Fruit fly (Drosophila melanogaster) whole organism, prepupa: ENCODE measurements around the gene CG7289.

Experiments
- CG10669 ChIP-seq: fragments of 200-800 bp; sonication (Bioruptor generic); optimal IDR thresholded peaks from 3 replicates; lab custom pipeline; 2018; ENCODE audit warnings: missing biosample characterization, mild to moderate bottlenecking, missing genetic modification characterization, moderate library complexity
- CG11762 ChIP-seq: fragments of 200-800 bp; sonication (Bioruptor generic); optimal IDR thresholded peaks from 3 replicates; lab custom pipeline; 2016; ENCODE audit warnings: missing biosample characterization, missing genetic modification characterization; ENCODE audit not compliant: insufficient read depth
- CG11902 ChIP-seq: fragments of 200-800 bp; sonication (Bioruptor generic); optimal IDR thresholded peaks from 3 replicates; lab custom pipeline; 2016; ENCODE audit warnings: missing biosample characterization, missing genetic modification characterization
- CG1621 ChIP-seq: fragments of 200-800 bp; sonication (Bioruptor generic); optimal IDR thresholded peaks from 3 replicates; lab custom pipeline; 2018; ENCODE audit warnings: missing biosample characterization, mild to moderate bottlenecking, missing genetic modification characterization
- CG16779 ChIP-seq: fragments of 200-800 bp; sonication (Bioruptor generic); optimal IDR thresholded peaks from 3 replicates; lab custom pipeline; 2017; ENCODE audit warnings: missing biosample characterization, mild to moderate bottlenecking, missing genetic modification characterization
- CG3032 ChIP-seq: fragments of 200-800 bp; optimal IDR thresholded peaks from 2 replicates; lab custom pipeline; 2019; ENCODE audit warnings: missing biosample characterization, mild to moderate bottlenecking, missing genetic modification characterization, moderate library complexity
- CG31627 ChIP-seq: fragments of 200-800 bp; sonication (Bioruptor generic); optimal IDR thresholded peaks from 3 replicates; lab custom pipeline; 2016; ENCODE audit warnings: missing biosample characterization, missing genetic modification characterization
- CG32006 ChIP-seq: fragments of 200-800 bp; sonication (Bioruptor generic); optimal IDR thresholded peaks from 3 replicates; lab custom pipeline; 2017; ENCODE audit warnings: missing biosample characterization, mild to moderate bottlenecking, missing genetic modification characterization
- CG34406 ChIP-seq: fragments of 200-800 bp; sonication (Bioruptor generic); optimal IDR thresholded peaks from 3 replicates; lab custom pipeline; 2016; ENCODE audit warnings: missing biosample characterization, missing genetic modification characterization
- CG3919 ChIP-seq: fragments of 200-800 bp; sonication (Bioruptor generic); optimal IDR thresholded peaks from 3 replicates; lab custom pipeline; 2016; ENCODE audit warnings: missing biosample characterization, missing genetic modification characterization
- CG4318 ChIP-seq: fragments of 200-800 bp; sonication (Bioruptor generic); optimal IDR thresholded peaks from 3 replicates; lab custom pipeline; 2017; ENCODE audit warnings: missing biosample characterization, mild to moderate bottlenecking, missing genetic modification characterization
- CG6163 ChIP-seq: fragments of 200-800 bp; sonication (Bioruptor generic); IDR thresholded peaks from 3 replicates; pipeline ENCODE4 v1.3.6; 2022; ENCODE audit warnings: missing biosample characterization, missing genetic modification characterization
- CG6276 ChIP-seq: fragments of 200-800 bp; sonication (Bioruptor generic); optimal IDR thresholded peaks from 2 replicates; lab custom pipeline; 2017; ENCODE audit warnings: missing biosample characterization, mild to moderate bottlenecking, missing genetic modification characterization
- CG6792 ChIP-seq: fragments of 200-800 bp; sonication (Bioruptor generic); optimal IDR thresholded peaks from 3 replicates; lab custom pipeline; 2016; ENCODE audit warnings: missing biosample characterization, missing genetic modification characterization
- CG6808 ChIP-seq: fragments of 200-800 bp; sonication (Bioruptor generic); optimal IDR thresholded peaks from 3 replicates; lab custom pipeline; 2017; ENCODE audit warnings: missing biosample characterization, missing genetic modification characterization, mild to moderate bottlenecking, moderate library complexity, missing genetic modification reagents
- CG8119 ChIP-seq: fragments of 200-800 bp; sonication (Bioruptor generic); IDR thresholded peaks from 3 replicates; pipeline ENCODE4 v1.3.6; 2022; ENCODE audit warnings: missing biosample characterization, missing genetic modification characterization
- CG8632 ChIP-seq: fragments of 200-800 bp; sonication (Bioruptor generic); optimal IDR thresholded peaks from 3 replicates; lab custom pipeline; 2016; ENCODE audit warnings: missing biosample characterization, missing genetic modification characterization
- Eip78C ChIP-seq: fragments of 200-800 bp; sonication (Bioruptor generic); peaks from one replicate; lab custom pipeline; 2016; ENCODE audit warnings: missing biosample characterization, missing genetic modification characterization
- Eip93F ChIP-seq: fragments of 200-800 bp; sonication (Bioruptor generic); optimal IDR thresholded peaks from 2 replicates; lab custom pipeline; 2016; ENCODE audit warnings: missing biosample characterization, mild to moderate bottlenecking, missing genetic modification characterization
- Ets21C ChIP-seq: fragments of 200-800 bp; sonication (Bioruptor generic); optimal IDR thresholded peaks from 3 replicates; lab custom pipeline; 2016; ENCODE audit warnings: missing biosample characterization, missing genetic modification characterization
- Ets96B ChIP-seq: fragments of 200-800 bp; optimal IDR thresholded peaks from 2 replicates; lab custom pipeline; 2019; ENCODE audit warnings: missing biosample characterization, mild to moderate bottlenecking, missing genetic modification characterization, moderate library complexity
- Gug ChIP-seq: fragments of 200-800 bp; sonication (Bioruptor generic); IDR thresholded peaks from 2 replicates; pipeline ENCODE4 v1.3.6; 2022; ENCODE audit warnings: missing biosample characterization, missing genetic modification characterization
- Hr38 ChIP-seq: sonication (Bioruptor generic); optimal IDR thresholded peaks from 2 replicates; lab custom pipeline; 2016; ENCODE audit warnings: missing biosample characterization, missing genetic modification characterization
- Hr39 ChIP-seq: fragments of 200-800 bp; sonication (Bioruptor generic); optimal IDR thresholded peaks from 2 replicates; lab custom pipeline; 2016; ENCODE audit warnings: missing biosample characterization, missing genetic modification characterization
- Hr4 ChIP-seq: fragments of 200-800 bp; sonication (Bioruptor generic); optimal IDR thresholded peaks from 3 replicates; lab custom pipeline; 2016; ENCODE audit warnings: missing biosample characterization, missing genetic modification characterization
- Met ChIP-seq: fragments of 200-800 bp; sonication (Bioruptor generic); optimal IDR thresholded peaks from 3 replicates; lab custom pipeline; 2016; ENCODE audit warnings: missing biosample characterization, missing genetic modification characterization
- Smox ChIP-seq: fragments of 200-800 bp; sonication (Bioruptor generic); optimal IDR thresholded peaks from 3 replicates; lab custom pipeline; 2016; ENCODE audit warnings: missing biosample characterization, missing genetic modification characterization
- Sox102F ChIP-seq: fragments of 200-800 bp; sonication (Bioruptor generic); optimal IDR thresholded peaks from 2 replicates; lab custom pipeline; 2016; ENCODE audit warnings: missing biosample characterization, mild to moderate bottlenecking, missing genetic modification characterization
- Sox14 ChIP-seq: fragments of 200-800 bp; sonication (Bioruptor generic); optimal IDR thresholded peaks from 3 replicates; lab custom pipeline; 2016; ENCODE audit warnings: missing biosample characterization, missing genetic modification characterization
- Sox15 ChIP-seq: fragments of 200-800 bp; sonication (Bioruptor generic); optimal IDR thresholded peaks from 3 replicates; lab custom pipeline; 2016; ENCODE audit warnings: missing biosample characterization, missing genetic modification characterization
- achi ChIP-seq: fragments of 200-800 bp; sonication (Bioruptor generic); optimal IDR thresholded peaks from 3 replicates; lab custom pipeline; 2016; ENCODE audit warnings: missing biosample characterization, missing genetic modification characterization
- cyc ChIP-seq: fragments of 200-800 bp; sonication (Bioruptor generic); optimal IDR thresholded peaks from 3 replicates; lab custom pipeline; 2016; ENCODE audit warnings: missing biosample characterization, missing genetic modification characterization
- dsx ChIP-seq: fragments of 200-800 bp; optimal IDR thresholded peaks from 3 replicates; lab custom pipeline; 2019; ENCODE audit warnings: missing biosample characterization, mild to moderate bottlenecking, missing genetic modification characterization, moderate library complexity; ENCODE audit not compliant: poor library complexity, severe bottlenecking
- eg ChIP-seq: fragments of 200-800 bp; sonication (Bioruptor generic); IDR thresholded peaks from 3 replicates; pipeline ENCODE4 v1.3.6; 2022; ENCODE audit warnings: missing biosample characterization, missing genetic modification characterization
- esn ChIP-seq: fragments of 200-800 bp; sonication (Bioruptor generic); optimal IDR thresholded peaks from 2 replicates; lab custom pipeline; 2016; ENCODE audit warnings: missing biosample characterization, mild to moderate bottlenecking, missing genetic modification characterization, moderate library complexity
- fd59A ChIP-seq: fragments of 200-800 bp; sonication (Bioruptor generic); optimal IDR thresholded peaks from 2 replicates; lab custom pipeline; 2017; ENCODE audit warnings: missing biosample characterization, mild to moderate bottlenecking, missing genetic modification characterization, missing genetic modification reagents
- fd85E ChIP-seq: fragments of 200-800 bp; sonication (Bioruptor generic); optimal IDR thresholded peaks from 3 replicates; lab custom pipeline; 2016; ENCODE audit warnings: missing biosample characterization, missing genetic modification characterization
- fkh ChIP-seq: fragments of 200-800 bp; sonication (Bioruptor generic); optimal IDR thresholded peaks from 3 replicates; lab custom pipeline; 2017; ENCODE audit warnings: missing biosample characterization, mild to moderate bottlenecking, missing genetic modification characterization, moderate library complexity
- lz ChIP-seq: fragments of 200-800 bp; sonication (Bioruptor generic); optimal IDR thresholded peaks from 3 replicates; lab custom pipeline; 2016; ENCODE audit warnings: missing biosample characterization, missing genetic modification characterization
- pdm3 ChIP-seq: fragments of 200-800 bp; sonication (Bioruptor generic); optimal IDR thresholded peaks from 3 replicates; lab custom pipeline; 2016; ENCODE audit warnings: missing biosample characterization, missing genetic modification characterization
- salr ChIP-seq, 2 experiments: fragments of 200-800 bp; sonication (Bioruptor generic); optimal IDR thresholded peaks; 3 replicates each; lab custom pipeline; 2016 to 2018; ENCODE audit warnings: missing biosample characterization in 2 of 2, missing genetic modification characterization in 2 of 2, mild to moderate bottlenecking in 1 of 2
- spab ChIP-seq: fragments of 200-800 bp; sonication (Bioruptor generic); optimal IDR thresholded peaks from 2 replicates; lab custom pipeline; 2017; ENCODE audit warnings: missing biosample characterization, mild to moderate bottlenecking, missing genetic modification characterization, missing genetic modification reagents
- ss ChIP-seq, 2 experiments: fragments of 200-800 bp; sonication (Bioruptor generic); optimal IDR thresholded peaks; 2 replicates in 1 of 2; 3 replicates in 1 of 2; lab custom pipeline; 2017 to 2018; ENCODE audit warnings: mild to moderate bottlenecking in 2 of 2, missing biosample characterization in 2 of 2, missing genetic modification characterization in 2 of 2, moderate library complexity in 1 of 2
- svp ChIP-seq: fragments of 200-800 bp; sonication (Bioruptor generic); peaks from one replicate; lab custom pipeline; 2016; ENCODE audit warnings: missing biosample characterization, missing genetic modification characterization
- vri ChIP-seq: fragments of 200-800 bp; sonication (Bioruptor generic); optimal IDR thresholded peaks from 3 replicates; lab custom pipeline; 2016; ENCODE audit warnings: missing biosample characterization, mild to moderate bottlenecking, missing genetic modification characterization

The CG7289 gene

dm6 chr2L:1960056-1960455, 22.0 kb upstream of the CG7289 start (continued):
- no peak for TF ChIP-seq fkh (GFP tag; lab: Kevin White, UChicago)
- no peak for TF ChIP-seq Gug (GFP tag; lab: Robert Waterston, UW)
- TF ChIP-seq spab (GFP tag; lab: Kevin White, UChicago) = no peak
- no peak for TF ChIP-seq Sox15 (GFP tag; lab: Kevin White, UChicago)
- TF ChIP-seq Hr39 (GFP tag; lab: Kevin White, UChicago) = peak; percentile 13
- TF ChIP-seq CG6276 (GFP tag; lab: Kevin White, UChicago) = no peak
- no peak for TF ChIP-seq ss (GFP tag; optimal IDR thresholded peaks at IDR 0.05; lab: Kevin White, UChicago)
- no peak for TF ChIP-seq CG6163 (GFP tag; lab: Robert Waterston, UW)
- TF ChIP-seq CG1621 = no peak
- peak; percentile 40 for TF ChIP-seq Met (GFP tag; lab: Kevin White, UChicago)
- peak; percentile 18 for TF ChIP-seq cyc (GFP tag; lab: Kevin White, UChicago)
- no peak for TF ChIP-seq fd59A (GFP tag; lab: Kevin White, UChicago)
- TF ChIP-seq salr (GFP tag; optimal IDR thresholded peaks at IDR 0.05; lab: Kevin White, UChicago) = no peak
- TF ChIP-seq Ets96B = no peak
- TF ChIP-seq CG6808 (GFP tag; lab: Kevin White, UChicago) = no peak
- TF ChIP-seq Hr4 (GFP tag; lab: Kevin White, UChicago) = no peak
- no peak for TF ChIP-seq CG31627
- peak; percentile 56 for TF ChIP-seq Eip78C (GFP tag; lab: Kevin White, UChicago)
- no peak for TF ChIP-seq CG8632 (GFP tag; lab: Kevin White, UChicago)
- no peak for TF ChIP-seq Sox14 (GFP tag; lab: Kevin White, UChicago)
- TF ChIP-seq CG3032 (tag; lab: Kevin White, UChicago) = no peak
- TF ChIP-seq CG10669 (GFP tag; lab: Kevin White, UChicago) = no peak
- no peak for TF ChIP-seq eg (GFP tag; lab: Robert Waterston, UW)
- TF ChIP-seq fd85E (GFP tag; lab: Kevin White, UChicago) = no peak
- TF ChIP-seq vri (GFP tag; lab: Kevin White, UChicago) = no peak
- no peak for TF ChIP-seq CG32006
- TF ChIP-seq CG4318 (GFP tag; lab: Kevin White, UChicago) = no peak
- TF ChIP-seq CG6792 (GFP tag; lab: Kevin White, UChicago) = no peak
- TF ChIP-seq CG16779 (tag; lab: Kevin White, UChicago) = no peak
- TF ChIP-seq CG11762 = no peak
- TF ChIP-seq esn (GFP tag; lab: Kevin White, UChicago) = peak; percentile 36
- TF ChIP-seq Ets21C (GFP tag; lab: Kevin White, UChicago) = no peak
- TF ChIP-seq CG8119 = no peak
- TF ChIP-seq lz = no peak
- no peak for TF ChIP-seq achi
- TF ChIP-seq Eip93F (GFP tag; lab: Kevin White, UChicago) = no peak

- TF ChIP-seq Smox (GFP tag; lab: Kevin White, UChicago) = no peak
- TF ChIP-seq Eip78C (GFP tag; lab: Kevin White, UChicago) = no peak
- no peak for TF ChIP-seq CG4318 (GFP tag; lab: Kevin White, UChicago)
- TF ChIP-seq Sox15 (GFP tag; lab: Kevin White, UChicago) = no peak
- no peak for TF ChIP-seq CG1621
- no peak for TF ChIP-seq Eip93F (GFP tag; lab: Kevin White, UChicago)
- no peak for TF ChIP-seq CG32006
- TF ChIP-seq CG8632 (GFP tag; lab: Kevin White, UChicago) = no peak
- TF ChIP-seq pdm3 (GFP tag; lab: Kevin White, UChicago) = no peak
- TF ChIP-seq fd85E (GFP tag; lab: Kevin White, UChicago) = no peak
- TF ChIP-seq, all 60 proteins: peak for 0
Measured at dm6 chr2L:1961932-1962496, 20.0 kb upstream of the CG7289 start.

- TF ChIP-seq Smox (GFP tag; lab: Kevin White, UChicago) (no peak), Met (GFP tag; lab: Kevin White, UChicago) (no peak), Hr38 (GFP tag; lab: Kevin White, UChicago) (no peak), Sox102F (GFP tag; lab: Kevin White, UChicago) (no peak), CG34406 (GFP tag; lab: Kevin White, UChicago) (no peak), CG31627 (no peak), pdm3 (GFP tag; lab: Kevin White, UChicago) (no peak), dsx (no peak), CG8119 (no peak), CG6163 (GFP tag; lab: Robert Waterston, UW) (no peak), svp (no peak), fd59A (GFP tag; lab: Kevin White, UChicago) (no peak), lz (no peak), CG10669 (GFP tag; lab: Kevin White, UChicago) (no peak), fkh (GFP tag; lab: Kevin White, UChicago) (no peak), CG32006 (no peak), CG11902 (no peak), CG3919 (no peak), vri (GFP tag; lab: Kevin White, UChicago) (no peak), Eip93F (GFP tag; lab: Kevin White, UChicago) (no peak)
Measured at dm6 chr2L:1967301-1967700, 14.7 kb upstream of the CG7289 start.
